Worm (Caenorhabditis elegans): ENCODE data around the gene nspe-3.
A peak's percentile ranks its signal among the peaks of the same experiment; 100 is the strongest.
"Not testable (repeated sequence)": the region's sequence is repeated elsewhere in the genome, so short reads cannot be mapped to it uniquely, and the experiment has no call there.

The nspe-3 gene

DNA sequence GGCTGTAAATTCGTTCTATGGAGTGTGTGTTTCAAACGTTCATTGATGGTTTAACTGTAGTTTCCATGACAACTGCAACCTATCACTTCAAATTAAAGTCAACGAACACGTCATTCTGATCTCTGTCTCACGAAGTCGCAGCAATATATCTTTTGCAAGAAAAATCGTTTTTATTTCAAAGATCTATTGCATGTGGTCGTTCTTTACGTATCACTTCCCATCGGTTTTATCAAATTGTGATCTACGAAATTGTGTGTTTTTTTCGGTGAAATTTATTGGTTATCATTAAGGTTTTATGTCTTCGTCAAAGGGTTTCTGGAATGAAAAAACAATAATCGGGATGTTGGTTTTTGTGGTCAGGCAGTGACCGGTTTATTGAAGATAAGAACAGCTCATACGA, 5.2 kb downstream of the nspe-3 start:
- TF ChIP-seq nhr-85 (tag) (peak; percentile 50), nhr-84 (tag; optimal IDR thresholded peaks at IDR 0.05) (no peak), nhr-90 (tag; optimal IDR thresholded peaks at IDR 0.05; ENCODE audit: poor library complexity) (no peak), nhr-28 (tag; optimal IDR thresholded peaks at IDR 0.05) (no peak), ama-1 (optimal IDR thresholded peaks at IDR 0.05) (no peak), lsy-2 (tag; optimal IDR thresholded peaks at IDR 0.05) (no peak), mef-2 (tag; optimal IDR thresholded peaks at IDR 0.05) (no peak), blmp-1 (tag; optimal IDR thresholded peaks at IDR 0.05) (no peak), sup-37 (GFP tag; optimal IDR thresholded peaks at IDR 0.05) (no peak), ceh-8 (GFP tag; optimal IDR thresholded peaks at IDR 0.05) (no peak), nhr-20 (tag; optimal IDR thresholded peaks at IDR 0.05) (peak; percentile 41), lin-14 (GFP tag; optimal IDR thresholded peaks at IDR 0.05) (no peak), fkh-10 (GFP tag; optimal IDR thresholded peaks at IDR 0.05) (no peak), sox-4 (tag; optimal IDR thresholded peaks at IDR 0.05) (no peak), lin-15B (tag; optimal IDR thresholded peaks at IDR 0.05) (no peak), zip-4 (GFP tag; optimal IDR thresholded peaks at IDR 0.05) (no peak), lin-35 (GFP tag; optimal IDR thresholded peaks at IDR 0.05) (peak in 1 of 2 experiments; percentile 22), nhr-47 (tag; optimal IDR thresholded peaks at IDR 0.05) (no peak), elt-3 (tag; optimal IDR thresholded peaks at IDR 0.05) (peak in 2 of 6 experiments; percentile 3 to 58)

DNA sequence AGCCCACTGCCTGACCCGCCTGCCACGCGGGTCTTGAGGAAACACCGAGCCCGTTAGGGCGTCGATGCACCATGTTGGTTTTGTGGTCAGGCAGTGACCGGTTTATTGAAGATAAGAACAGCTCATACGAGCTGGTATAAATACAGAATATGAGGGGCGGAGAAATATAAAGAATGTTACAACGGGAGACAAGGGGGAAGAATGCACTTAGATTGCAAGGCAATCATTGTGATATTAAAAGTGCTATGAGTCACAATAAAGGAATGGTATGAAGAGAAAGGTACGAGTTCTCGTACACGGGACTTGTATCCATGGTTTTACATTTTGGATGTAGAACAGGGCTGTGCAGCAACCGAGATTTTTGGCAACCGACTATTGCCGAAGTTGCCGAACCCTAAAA, 6.7 kb downstream of the nspe-3 start, which contains the start of gene Y38E10A.14:
Y38E10A.14 (minus strand) TSS at position 101 of the 400 bp plus-strand sequence.
- not testable (repeated sequence) for TF ChIP-seq nhr-90 (tag; optimal IDR thresholded peaks at IDR 0.05; ENCODE audit: poor library complexity); Y116A8C.19 (tag; optimal IDR thresholded peaks at IDR 0.05; ENCODE audit: borderline replicate concordance); lin-35 (GFP tag; optimal IDR thresholded peaks at IDR 0.05)

DNA sequence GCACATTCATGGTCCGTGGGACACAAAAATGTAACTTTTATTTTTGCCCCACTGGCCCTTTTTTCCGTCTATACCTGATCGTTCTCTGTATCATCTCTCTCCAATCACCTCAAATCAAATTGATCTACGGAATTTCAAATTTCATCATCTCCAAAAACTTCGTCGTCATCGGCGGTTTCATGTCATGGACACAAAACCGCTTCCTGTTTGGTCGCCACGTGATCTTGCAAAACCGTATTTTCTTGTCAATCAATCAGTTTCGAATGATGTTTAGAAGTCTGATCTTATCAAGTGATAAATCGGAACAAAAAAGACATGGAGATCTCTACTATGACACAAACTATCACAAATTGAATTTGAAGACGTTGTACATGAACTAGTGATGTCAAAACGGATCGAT, 8.0 kb downstream of the nspe-3 start:
- peak; percentile 87 for TF ChIP-seq lin-14 (GFP tag; optimal IDR thresholded peaks at IDR 0.05)
- TF ChIP-seq nhr-71 (tag; optimal IDR thresholded peaks at IDR 0.05) = peak; percentile 84
- peak; percentile 96 for TF ChIP-seq nhr-20 (tag; optimal IDR thresholded peaks at IDR 0.05)
- TF ChIP-seq hlh-4 (tag; optimal IDR thresholded peaks at IDR 0.05) = no peak
- TF ChIP-seq ztf-11 (tag; optimal IDR thresholded peaks at IDR 0.05) = no peak
- no peak for TF ChIP-seq zag-1 (tag; optimal IDR thresholded peaks at IDR 0.05)
- TF ChIP-seq aly-2 (tag; optimal IDR thresholded peaks at IDR 0.05) = no peak
- TF ChIP-seq skn-1 (tag; optimal IDR thresholded peaks at IDR 0.05) = no peak
- TF ChIP-seq mef-2 (tag; optimal IDR thresholded peaks at IDR 0.05) = no peak
- TF ChIP-seq C04F5.9 (tag; optimal IDR thresholded peaks at IDR 0.05) = no peak
- TF ChIP-seq snpc-4 (tag; optimal IDR thresholded peaks at IDR 0.05) = no peak
- no peak for TF ChIP-seq Y116A8C.19 (tag; optimal IDR thresholded peaks at IDR 0.05; ENCODE audit: borderline replicate concordance)
- TF ChIP-seq rnt-1 (tag; optimal IDR thresholded peaks at IDR 0.05) = no peak
- no peak for TF ChIP-seq mab-9 (GFP tag; IDR thresholded peaks at IDR 0.05)
- no peak for TF ChIP-seq swsn-7 (tag; optimal IDR thresholded peaks at IDR 0.05)
- TF ChIP-seq nhr-85 (tag) = peak; percentile 98
- TF ChIP-seq tlp-1 (tag; optimal IDR thresholded peaks at IDR 0.05) = no peak
- TF ChIP-seq lsy-2 (tag; optimal IDR thresholded peaks at IDR 0.05) = peak in 1 of 2 experiments; percentile 28
- no peak for TF ChIP-seq lin-13 (GFP tag; optimal IDR thresholded peaks at IDR 0.05)
- no peak for TF ChIP-seq unc-86 (tag; optimal IDR thresholded peaks at IDR 0.05)
- TF ChIP-seq efl-3 (GFP tag; optimal IDR thresholded peaks at IDR 0.05) = no peak
- peak; percentile 83 for TF ChIP-seq tbx-2 (tag; optimal IDR thresholded peaks at IDR 0.05)
- TF ChIP-seq ceh-90 (tag; optimal IDR thresholded peaks at IDR 0.05) = no peak
- TF ChIP-seq dpl-1 (GFP tag; optimal IDR thresholded peaks at IDR 0.05) = peak in 1 of 3 experiments; percentile 33
- TF ChIP-seq sptf-1 (tag; optimal IDR thresholded peaks at IDR 0.05) = no peak
- TF ChIP-seq ama-1 (optimal IDR thresholded peaks at IDR 0.05) = no peak
- no peak for TF ChIP-seq ets-5 (GFP tag; IDR thresholded peaks at IDR 0.05)
- no peak for TF ChIP-seq hpl-2 (GFP tag; optimal IDR thresholded peaks at IDR 0.05)
- no peak for TF ChIP-seq zip-4 (GFP tag; optimal IDR thresholded peaks at IDR 0.05)
- no peak for TF ChIP-seq nhr-237 (tag; optimal IDR thresholded peaks at IDR 0.05)
- TF ChIP-seq nhr-19 (GFP tag; conservative IDR thresholded peaks at IDR 0.05) = peak; percentile 84
- TF ChIP-seq nhr-28 (tag; optimal IDR thresholded peaks at IDR 0.05) = no peak
- no peak for TF ChIP-seq fos-1 (tag; optimal IDR thresholded peaks at IDR 0.05)
- peak in 1 of 2 experiments; percentile 75 for TF ChIP-seq mdl-1 (tag; optimal IDR thresholded peaks at IDR 0.05)
- TF ChIP-seq nhr-90 (tag; optimal IDR thresholded peaks at IDR 0.05; ENCODE audit: poor library complexity) = peak; percentile 74
- TF ChIP-seq elt-3 (tag; optimal IDR thresholded peaks at IDR 0.05) = peak; percentile 68 to 97 (median 94)
- TF ChIP-seq efl-1 (optimal IDR thresholded peaks at IDR 0.05) = no peak
- no peak for TF ChIP-seq efl-1 (GFP tag; optimal IDR thresholded peaks at IDR 0.05 in 1 of 2)
- peak; percentile 79 for TF ChIP-seq blmp-1 (tag; optimal IDR thresholded peaks at IDR 0.05)
- no peak for TF ChIP-seq ceh-88 (GFP tag; IDR thresholded peaks at IDR 0.05)
